Worm (Caenorhabditis elegans) whole organism, L1 larva: Measurements from ENCODE around the gene lgc-1.

Source experiments
- aha-1 ChIP-seq: fragments of 150-350 bp; optimal IDR thresholded peaks from 2 replicates; lab custom pipeline; 2014; ENCODE audit warnings: missing biosample characterization, missing genetic modification characterization
- aly-2 ChIP-seq: fragments of 150-350 bp; optimal IDR thresholded peaks from 2 replicates; lab custom pipeline; 2014; ENCODE audit warnings: missing biosample characterization, missing genetic modification characterization
- efl-3 ChIP-seq: fragments of 200-800 bp; sonication (Bioruptor generic); optimal IDR thresholded peaks from 2 replicates; lab custom pipeline; 2018; ENCODE audit warnings: mild to moderate bottlenecking, missing genetic modification characterization, missing compliant biosample characterization
- elt-3 ChIP-seq, 6 experiments: fragments of 150-350 bp in 1 of 6; sonication (generic microtip); optimal IDR thresholded peaks; 2 replicates each; lab custom pipeline; 2017 to 2018; ENCODE audit warnings: missing biosample characterization in 6 of 6, missing genetic modification characterization in 6 of 6, inconsistent platforms in 1 of 6
- grh-1 ChIP-seq: fragments of 200-800 bp; sonication (Bioruptor generic); IDR thresholded peaks from 2 replicates; pipeline ENCODE4 v1.3.6; 2022; ENCODE audit warnings: missing genetic modification reagents, missing genetic modification characterization, missing compliant biosample characterization
- mep-1 ChIP-seq: fragments of 150-350 bp; optimal IDR thresholded peaks from 2 replicates; lab custom pipeline; 2014; ENCODE audit warnings: missing biosample characterization, missing genetic modification characterization
- nhr-47 ChIP-seq: sonication (generic microtip); optimal IDR thresholded peaks from 2 replicates; lab custom pipeline; 2016; ENCODE audit warnings: mild to moderate bottlenecking, missing genetic modification characterization, moderate library complexity, missing compliant biosample characterization
- nhr-85 ChIP-seq: sonication (generic microtip); peaks from one replicate; lab custom pipeline; 2016; ENCODE audit warnings: missing genetic modification characterization, inconsistent platforms, missing compliant biosample characterization
- snpc-4 ChIP-seq: fragments of 150-350 bp; optimal IDR thresholded peaks from 2 replicates; lab custom pipeline; 2014; ENCODE audit warnings: missing biosample characterization, missing genetic modification characterization
- sptf-1 ChIP-seq: fragments of 150-350 bp; optimal IDR thresholded peaks from 2 replicates; lab custom pipeline; 2014; ENCODE audit warnings: missing biosample characterization, missing genetic modification characterization
- unc-62 ChIP-seq: fragments of 150-350 bp; optimal IDR thresholded peaks from 2 replicates; lab custom pipeline; 2014; ENCODE audit warnings: missing biosample characterization, missing genetic modification reagents, missing genetic modification characterization
- ztf-4 ChIP-seq: fragments of 150-350 bp; optimal IDR thresholded peaks from 2 replicates; lab custom pipeline; 2014; ENCODE audit warnings: missing biosample characterization, missing genetic modification characterization

Gene lgc-1

ce11 chrV:4187144-4187485, 52.3 kb downstream of the lgc-1 start, which contains the start of gene nhr-114:
Gene nhr-114 (plus strand): TSS chrV:4187202.
- TF ChIP-seq grh-1 (no peak), mep-1 (tag; lab: Kevin White, UChicago) (peak; percentile 27), unc-62 (no peak), elt-3 (tag; optimal IDR thresholded peaks at IDR 0.05; lab: Kevin White, UChicago) (no peak), sptf-1 (no peak), nhr-47 (tag; lab: Kevin White, UChicago) (no peak), snpc-4 (tag; lab: Kevin White, UChicago) (peak; percentile 77), efl-3 (GFP tag; lab: Kevin White, UChicago) (no peak), ztf-4 (tag; lab: Kevin White, UChicago) (no peak), nhr-85 (tag; lab: Kevin White, UChicago) (peak; percentile 19), aly-2 (tag; lab: Kevin White, UChicago) (no peak), aha-1 (tag; lab: Kevin White, UChicago) (no peak)
